Fruit fly (Drosophila melanogaster): ENCODE data around the gene CG13284.

Gene CG13284

dm6 chr2L:16887660-16888573 lies 39.4 kb upstream of the CG13284 start, which contains the start of the genes osi and tweek (continued):
- TF ChIP-seq HLH4C (GFP tag; IDR thresholded peaks at IDR 0.05; ENCODE audit: partially characterized antibody) (peak; percentile 81), cg (GFP tag; optimal IDR thresholded peaks at IDR 0.05) (no peak), Blimp-1 (GFP tag; optimal IDR thresholded peaks at IDR 0.05) (no peak), mirr (GFP tag; optimal IDR thresholded peaks at IDR 0.05) (peak; percentile 10), CG17328 (GFP tag; IDR thresholded peaks at IDR 0.05) (0 out of 2 replicates have a peak, but pooled peaks have one; percentile 8), CG10321 (GFP tag; IDR thresholded peaks at IDR 0.05) (no peak), hbn (GFP tag; IDR thresholded peaks at IDR 0.05; ENCODE audit: partially characterized antibody) (peak; percentile 70), CG1603 (tag; optimal IDR thresholded peaks at IDR 0.05) (peak; percentile 46), CG9797 (GFP tag; optimal IDR thresholded peaks at IDR 0.05) (peak; percentile 50), CG17912 (GFP tag; optimal IDR thresholded peaks at IDR 0.05) (no peak), Optix (GFP tag; IDR thresholded peaks at IDR 0.05) (no peak), tup (GFP tag; optimal IDR thresholded peaks at IDR 0.05) (no peak), CG7271 (tag; optimal IDR thresholded peaks at IDR 0.05) (no peak), maf-S (GFP tag; optimal IDR thresholded peaks at IDR 0.05) (peak; percentile 32), gt (GFP tag; IDR thresholded peaks at IDR 0.05) (no peak), crc (GFP tag; optimal IDR thresholded peaks at IDR 0.05) (peak; percentile 21), pum (GFP tag; optimal IDR thresholded peaks at IDR 0.05) (peak; percentile 44), Dll (GFP tag; IDR thresholded peaks at IDR 0.05; ENCODE audit: partially characterized antibody) (peak; percentile 90), sr (GFP tag; IDR thresholded peaks at IDR 0.05) (no peak), CG6813 (GFP tag; optimal IDR thresholded peaks at IDR 0.05) (no peak), gcm (GFP tag; optimal IDR thresholded peaks at IDR 0.05) (no peak), sima (GFP tag; optimal IDR thresholded peaks at IDR 0.05) (no peak), CG1233 (GFP tag; optimal IDR thresholded peaks at IDR 0.05) (no peak), gro (GFP tag; optimal IDR thresholded peaks at IDR 0.05) (no peak), CG15073 (GFP tag; optimal IDR thresholded peaks at IDR 0.05) (peak; percentile 16), esg (GFP tag; conservative IDR thresholded peaks at IDR 0.05) (peak; percentile 19; the same call in 1 of the 2 replicates), CG43689 (GFP tag; IDR thresholded peaks at IDR 0.05) (no peak; the same call in 1 of the 2 replicates), Dip3 (GFP tag; optimal IDR thresholded peaks at IDR 0.05) (peak; percentile 11), amos (GFP tag; IDR thresholded peaks at IDR 0.05; ENCODE audit: partially characterized antibody) (peak; percentile 94), CG12391 (tag; optimal IDR thresholded peaks at IDR 0.05) (peak; percentile 86)

dm6 chr2L:16886459-16886858 lies 37.9 kb upstream of the CG13284 start:
- TF ChIP-seq sug (tag; optimal IDR thresholded peaks at IDR 0.05) (peak; percentile 44), sd (tag; optimal IDR thresholded peaks at IDR 0.05) (peak; percentile 89), CG13287 (GFP tag; IDR thresholded peaks at IDR 0.05; ENCODE audit: partially characterized antibody) (peak; percentile 34; the same call in 1 of the 2 replicates), nerfin-2 (GFP tag; IDR thresholded peaks at IDR 0.05; ENCODE audit: partially characterized antibody) (no peak), CG12769 (tag; optimal IDR thresholded peaks at IDR 0.05) (peak; percentile 69), ro (GFP tag; IDR thresholded peaks at IDR 0.05) (no peak), Jarid2 (GFP tag; optimal IDR thresholded peaks at IDR 0.05) (no peak), trem (tag; optimal IDR thresholded peaks at IDR 0.05) (no peak), Fer3 (tag; optimal IDR thresholded peaks at IDR 0.05) (no peak), H2.0 (GFP tag; IDR thresholded peaks at IDR 0.05) (no peak), Gug (GFP tag; IDR thresholded peaks at IDR 0.05) (no peak), Deaf1 (tag; optimal IDR thresholded peaks at IDR 0.05) (peak; percentile 22), CG8281 (tag; optimal IDR thresholded peaks at IDR 0.05) (peak; percentile 3), E2f2 (GFP tag; IDR thresholded peaks at IDR 0.05) (0 out of 2 replicates have a peak, but pooled peaks have one; percentile 19), D (optimal IDR thresholded peaks at IDR 0.05) (no peak), D (GFP tag; optimal IDR thresholded peaks at IDR 0.05) (no peak), CG11398 (GFP tag; optimal IDR thresholded peaks at IDR 0.05) (no peak), pb (GFP tag; optimal IDR thresholded peaks at IDR 0.05) (no peak), ftz-f1 (GFP tag; optimal IDR thresholded peaks at IDR 0.05) (peak; percentile 51), CG9437 (GFP tag; optimal IDR thresholded peaks at IDR 0.05) (no peak)
